Fruit fly (Drosophila melanogaster): Measurements from ENCODE around the gene CG33723.
A peak's percentile ranks its signal among the peaks of the same experiment; 100 is the strongest.

The CG33723 gene

DNA sequence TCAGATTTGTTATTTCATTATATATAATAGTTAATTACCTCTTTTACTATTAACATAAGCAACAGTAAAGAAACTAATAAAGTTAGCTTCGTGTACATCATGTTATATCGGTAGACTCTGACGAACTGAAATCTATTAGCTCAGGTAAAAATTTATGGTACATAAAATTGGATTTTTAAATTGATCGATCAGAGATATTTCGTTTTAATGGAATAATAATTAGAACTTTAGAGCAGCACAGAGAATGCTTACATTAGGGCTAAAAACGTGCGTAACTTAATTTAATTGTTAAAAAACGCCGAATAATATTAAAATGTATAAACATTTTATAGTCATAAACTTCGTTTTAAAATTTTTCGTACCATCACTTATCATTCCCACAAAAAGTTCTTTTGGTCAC is at the start of gene CG33723:
Gene CG33723, minus strand, starts transcription at position 101 of the 400 bp plus-strand sequence.
- TF ChIP-seq lz (GFP tag; optimal IDR thresholded peaks at IDR 0.05), result no peak
- TF ChIP-seq CG11762 (GFP tag; optimal IDR thresholded peaks at IDR 0.05; ENCODE audit: insufficient read depth), result no peak
- no peak for TF ChIP-seq CG34406 (GFP tag; optimal IDR thresholded peaks at IDR 0.05)
- TF ChIP-seq CG11294 (GFP tag; IDR thresholded peaks at IDR 0.05), result no peak
- no peak for TF ChIP-seq CG31627 (GFP tag; optimal IDR thresholded peaks at IDR 0.05)
- no peak for TF ChIP-seq dac (GFP tag; optimal IDR thresholded peaks at IDR 0.05)
- TF ChIP-seq CG6854 (GFP tag; optimal IDR thresholded peaks at IDR 0.05), result no peak
- TF ChIP-seq salr (GFP tag; optimal IDR thresholded peaks at IDR 0.05), result no peak
- TF ChIP-seq topi (GFP tag; optimal IDR thresholded peaks at IDR 0.05), result no peak
- no peak for TF ChIP-seq Lpt (GFP tag; optimal IDR thresholded peaks at IDR 0.05)
- TF ChIP-seq pdm3 (GFP tag; optimal IDR thresholded peaks at IDR 0.05), result no peak
- no peak for TF ChIP-seq Eip75B (GFP tag; optimal IDR thresholded peaks at IDR 0.05)
- TF ChIP-seq spab (GFP tag; optimal IDR thresholded peaks at IDR 0.05), result no peak
- no peak for TF ChIP-seq fkh (GFP tag; optimal IDR thresholded peaks at IDR 0.05)
- no peak for TF ChIP-seq Sox14 (GFP tag; optimal IDR thresholded peaks at IDR 0.05)
- TF ChIP-seq Hr39 (GFP tag; optimal IDR thresholded peaks at IDR 0.05), result no peak

DNA sequence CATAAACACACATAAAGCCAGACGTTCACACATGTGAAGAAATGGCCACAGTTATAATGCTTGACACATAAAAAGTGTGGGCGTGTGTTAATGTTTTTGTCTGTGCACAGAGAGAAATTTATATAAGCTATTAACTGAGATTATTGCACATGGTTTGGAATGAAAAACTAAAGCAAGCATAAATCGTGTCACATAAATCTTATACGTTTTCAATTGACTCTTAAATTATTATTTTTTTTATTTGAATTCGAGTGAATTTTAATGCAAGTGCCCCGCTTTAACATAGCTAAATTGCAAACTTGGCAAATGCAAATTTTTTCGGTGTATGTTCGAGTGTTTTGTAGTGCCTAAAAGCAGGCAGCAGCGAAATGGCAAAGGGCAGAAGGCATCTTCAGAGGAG is 46.9 kb upstream of the CG33723 start:
- TF ChIP-seq CG3919 (GFP tag; optimal IDR thresholded peaks at IDR 0.05), result peak; percentile 32
- no peak for TF ChIP-seq acj6 (GFP tag; optimal IDR thresholded peaks at IDR 0.05)
- peak; percentile 29 for TF ChIP-seq CG10631 (GFP tag; optimal IDR thresholded peaks at IDR 0.05)
- no peak for TF ChIP-seq dsx (GFP tag; optimal IDR thresholded peaks at IDR 0.05; ENCODE audit: poor library complexity, severe bottlenecking)
- no peak for TF ChIP-seq Lpt (GFP tag; optimal IDR thresholded peaks at IDR 0.05)
- TF ChIP-seq pdm3 (GFP tag; optimal IDR thresholded peaks at IDR 0.05), result peak; percentile 35
- TF ChIP-seq fkh (GFP tag; optimal IDR thresholded peaks at IDR 0.05), result no peak
- TF ChIP-seq ss (GFP tag; optimal IDR thresholded peaks at IDR 0.05), result no peak
- TF ChIP-seq Gug (GFP tag; IDR thresholded peaks at IDR 0.05), result no peak
- peak; percentile 81 for TF ChIP-seq Eip78C (GFP tag)
- TF ChIP-seq Ets21C (GFP tag; optimal IDR thresholded peaks at IDR 0.05), result no peak
- TF ChIP-seq CG6792 (GFP tag; optimal IDR thresholded peaks at IDR 0.05), result no peak
- TF ChIP-seq CG34406 (GFP tag; optimal IDR thresholded peaks at IDR 0.05), result no peak
- TF ChIP-seq CG6276 (GFP tag; optimal IDR thresholded peaks at IDR 0.05), result no peak
- peak; percentile 22 for TF ChIP-seq Hr4 (GFP tag; optimal IDR thresholded peaks at IDR 0.05)
- TF ChIP-seq Blimp-1 (GFP tag; optimal IDR thresholded peaks at IDR 0.05), result no peak
- peak; percentile 9 for TF ChIP-seq cyc (GFP tag; optimal IDR thresholded peaks at IDR 0.05)
- no peak for TF ChIP-seq CG6854 (GFP tag; optimal IDR thresholded peaks at IDR 0.05)
- TF ChIP-seq lz (GFP tag; optimal IDR thresholded peaks at IDR 0.05), result no peak
- TF ChIP-seq CG11294 (GFP tag; IDR thresholded peaks at IDR 0.05), result no peak
- TF ChIP-seq Sox15 (GFP tag; optimal IDR thresholded peaks at IDR 0.05), result no peak
- TF ChIP-seq CG1621 (tag; optimal IDR thresholded peaks at IDR 0.05), result no peak
- TF ChIP-seq fd85E (GFP tag; optimal IDR thresholded peaks at IDR 0.05), result no peak
- TF ChIP-seq CG16779 (tag; optimal IDR thresholded peaks at IDR 0.05), result no peak
- 0 out of 2 replicates have a peak, but pooled peaks have one; percentile 23 for TF ChIP-seq CG15336 (GFP tag; IDR thresholded peaks at IDR 0.05)
- TF ChIP-seq CG9139 (GFP tag; optimal IDR thresholded peaks at IDR 0.05), result no peak
- no peak for TF ChIP-seq CG10669 (GFP tag; optimal IDR thresholded peaks at IDR 0.05)
- TF ChIP-seq CG32006 (GFP tag; optimal IDR thresholded peaks at IDR 0.05), result peak; percentile 43
- no peak for TF ChIP-seq eg (GFP tag; IDR thresholded peaks at IDR 0.05)
- TF ChIP-seq fd59A (GFP tag; optimal IDR thresholded peaks at IDR 0.05), result no peak
- no peak for TF ChIP-seq CG6163 (GFP tag; IDR thresholded peaks at IDR 0.05)
- no peak for TF ChIP-seq CG8632 (GFP tag; optimal IDR thresholded peaks at IDR 0.05)
- TF ChIP-seq Sox102F (GFP tag; optimal IDR thresholded peaks at IDR 0.05), result peak; percentile 4
- peak in 1 of 2 experiments; percentile 29 for TF ChIP-seq salr (GFP tag; optimal IDR thresholded peaks at IDR 0.05)
- no peak for TF ChIP-seq CG8319 (GFP tag; optimal IDR thresholded peaks at IDR 0.05)
- TF ChIP-seq Eip93F (GFP tag; optimal IDR thresholded peaks at IDR 0.05), result no peak
- peak; percentile 11 for TF ChIP-seq Ets96B (tag; optimal IDR thresholded peaks at IDR 0.05)
- peak; percentile 35 for TF ChIP-seq OdsH (GFP tag; optimal IDR thresholded peaks at IDR 0.05)
- peak; percentile 27 for TF ChIP-seq Hr39 (GFP tag; optimal IDR thresholded peaks at IDR 0.05)
- no peak for TF ChIP-seq CG7368 (GFP tag; optimal IDR thresholded peaks at IDR 0.05)
- peak; percentile 13 for TF ChIP-seq Met (GFP tag; optimal IDR thresholded peaks at IDR 0.05)
- no peak for TF ChIP-seq dac (GFP tag; optimal IDR thresholded peaks at IDR 0.05)
- peak; percentile 3 for TF ChIP-seq achi (GFP tag; optimal IDR thresholded peaks at IDR 0.05)
